Worm (Caenorhabditis elegans) whole organism, late embryonic: ENCODE measurements around the gene szy-4.
A peak's percentile ranks its signal among the peaks of the same experiment; 100 is the strongest.

ENCODE experiments used
- C08G9.2 ChIP-seq: sonication (generic microtip); optimal IDR thresholded peaks from 2 replicates; lab custom pipeline; 2016; ENCODE audit warnings: mild to moderate bottlenecking, missing genetic modification characterization, moderate library complexity, missing compliant biosample characterization
- C38D4.7 ChIP-seq: fragments of 200-800 bp; sonication (Bioruptor generic); optimal IDR thresholded peaks from 2 replicates; lab custom pipeline; 2018; ENCODE audit warnings: mild to moderate bottlenecking, missing genetic modification characterization, moderate library complexity, missing compliant biosample characterization
- F13H6.1 ChIP-seq: sonication (generic microtip); optimal IDR thresholded peaks from 2 replicates; lab custom pipeline; 2016; ENCODE audit warnings: missing genetic modification characterization, missing compliant biosample characterization
- Y22D7AL.16 ChIP-seq: sonication (generic microtip); optimal IDR thresholded peaks from 2 replicates; lab custom pipeline; 2016; ENCODE audit warnings: missing genetic modification characterization, missing compliant biosample characterization
- ahr-1 ChIP-seq: sonication (generic microtip); optimal IDR thresholded peaks from 2 replicates; lab custom pipeline; 2016; ENCODE audit warnings: missing genetic modification characterization, missing compliant biosample characterization
- ama-1 ChIP-seq: fragments of 150-350 bp; optimal IDR thresholded peaks from 2 replicates; lab custom pipeline; 2014
- ceh-14 ChIP-seq: sonication (generic microtip); optimal IDR thresholded peaks from 2 replicates; lab custom pipeline; 2016; ENCODE audit warnings: missing genotype, missing genetic modification characterization, missing compliant biosample characterization
- ceh-18 ChIP-seq: sonication (generic microtip); optimal IDR thresholded peaks from 2 replicates; lab custom pipeline; 2016; ENCODE audit warnings: missing genetic modification characterization, missing compliant biosample characterization
- ceh-2 ChIP-seq: sonication (generic microtip); optimal IDR thresholded peaks from 2 replicates; lab custom pipeline; 2016; ENCODE audit warnings: missing genotype, missing genetic modification characterization, missing compliant biosample characterization
- ceh-22 ChIP-seq: sonication (generic microtip); optimal IDR thresholded peaks from 2 replicates; lab custom pipeline; 2017; ENCODE audit warnings: missing biosample characterization, missing genetic modification characterization
- ceh-24 ChIP-seq: sonication (generic microtip); optimal IDR thresholded peaks from 2 replicates; lab custom pipeline; 2016; ENCODE audit warnings: mild to moderate bottlenecking, missing genetic modification characterization, missing compliant biosample characterization
- ceh-30 ChIP-seq: fragments of 150-350 bp; optimal IDR thresholded peaks from 2 replicates; lab custom pipeline; 2014; ENCODE audit warnings: missing biosample characterization, missing genetic modification characterization
- ceh-31 ChIP-seq: sonication (generic microtip); optimal IDR thresholded peaks from 2 replicates; lab custom pipeline; 2016; ENCODE audit warnings: missing genetic modification characterization, missing compliant biosample characterization
- ceh-34 ChIP-seq: sonication (generic microtip); optimal IDR thresholded peaks from 2 replicates; lab custom pipeline; 2016; ENCODE audit warnings: mild to moderate bottlenecking, missing genetic modification characterization, missing compliant biosample characterization
- ceh-45 ChIP-seq: fragments of 200-800 bp; sonication (Bioruptor generic); IDR thresholded peaks from 2 replicates; pipeline ENCODE4 v1.3.6; 2022; ENCODE audit warnings: missing genetic modification reagents, missing genetic modification characterization, missing compliant biosample characterization
- che-1 ChIP-seq: sonication (generic microtip); optimal IDR thresholded peaks from 2 replicates; lab custom pipeline; 2016; ENCODE audit warnings: mild to moderate bottlenecking, missing genetic modification characterization, missing compliant biosample characterization
- dmd-4 ChIP-seq: sonication (generic microtip); optimal IDR thresholded peaks from 2 replicates; lab custom pipeline; 2016; ENCODE audit warnings: borderline replicate concordance, missing genetic modification characterization, missing compliant biosample characterization
- dve-1 ChIP-seq: sonication (generic microtip); optimal IDR thresholded peaks from 2 replicates; lab custom pipeline; 2017; ENCODE audit warnings: antibody characterized with exemption, mild to moderate bottlenecking, missing genetic modification characterization, missing compliant biosample characterization
- elt-2 ChIP-seq: sonication (generic microtip); optimal IDR thresholded peaks from 2 replicates; lab custom pipeline; 2016; ENCODE audit warnings: missing genetic modification reagents, missing genetic modification characterization, missing compliant biosample characterization
- elt-4 ChIP-seq: sonication (generic microtip); optimal IDR thresholded peaks from 2 replicates; lab custom pipeline; 2016; ENCODE audit warnings: missing genetic modification characterization, missing compliant biosample characterization
- ets-4 ChIP-seq: sonication (generic microtip); optimal IDR thresholded peaks from 2 replicates; lab custom pipeline; 2016; ENCODE audit warnings: missing genetic modification characterization, missing compliant biosample characterization
- eyg-1 ChIP-seq: sonication (generic microtip); optimal IDR thresholded peaks from 2 replicates; lab custom pipeline; 2016; ENCODE audit warnings: missing genotype, missing genetic modification characterization, missing compliant biosample characterization
- fax-1 ChIP-seq: sonication (generic microtip); optimal IDR thresholded peaks from 2 replicates; lab custom pipeline; 2016; ENCODE audit warnings: missing genotype, missing genetic modification characterization, missing compliant biosample characterization
- fkh-6 ChIP-seq: sonication (generic microtip); optimal IDR thresholded peaks from 2 replicates; lab custom pipeline; 2016; ENCODE audit warnings: missing genetic modification characterization, missing compliant biosample characterization
- gmeb-2 ChIP-seq: sonication (generic microtip); optimal IDR thresholded peaks from 2 replicates; lab custom pipeline; 2016; ENCODE audit warnings: missing genetic modification characterization, inconsistent platforms, missing compliant biosample characterization
- hlh-13 ChIP-seq: fragments of 200-800 bp; sonication (Bioruptor generic); optimal IDR thresholded peaks from 2 replicates; lab custom pipeline; 2018; ENCODE audit warnings: mild to moderate bottlenecking, missing genetic modification characterization, missing compliant biosample characterization
- hlh-15 ChIP-seq: sonication (generic microtip); optimal IDR thresholded peaks from 2 replicates; lab custom pipeline; 2016; ENCODE audit warnings: missing genetic modification characterization, missing compliant biosample characterization
- hlh-8 ChIP-seq: sonication (generic microtip); optimal IDR thresholded peaks from 2 replicates; lab custom pipeline; 2016; ENCODE audit warnings: missing genotype, missing genetic modification characterization, missing compliant biosample characterization
- lim-6 ChIP-seq: sonication (generic microtip); optimal IDR thresholded peaks from 2 replicates; lab custom pipeline; 2016; ENCODE audit warnings: missing genetic modification characterization, missing compliant biosample characterization
- lin-11 ChIP-seq: fragments of 200-800 bp; sonication (Bioruptor generic); optimal IDR thresholded peaks from 2 replicates; lab custom pipeline; 2018; ENCODE audit warnings: mild to moderate bottlenecking, missing genetic modification characterization, missing compliant biosample characterization
- madf-2 ChIP-seq: sonication (generic microtip); optimal IDR thresholded peaks from 2 replicates; lab custom pipeline; 2017; ENCODE audit warnings: missing genetic modification characterization, missing compliant biosample characterization
- mec-3 ChIP-seq: sonication (generic microtip); optimal IDR thresholded peaks from 2 replicates; lab custom pipeline; 2016; ENCODE audit warnings: borderline replicate concordance, missing genetic modification characterization, missing compliant biosample characterization
- nhr-11 ChIP-seq: fragments of 150-350 bp; optimal IDR thresholded peaks from 2 replicates; lab custom pipeline; 2014; ENCODE audit warnings: missing biosample characterization, missing genetic modification characterization
- nhr-232 ChIP-seq: sonication (generic microtip); optimal IDR thresholded peaks from 2 replicates; lab custom pipeline; 2016; ENCODE audit warnings: missing genetic modification characterization, missing compliant biosample characterization
- npax-4 ChIP-seq: sonication (generic microtip); optimal IDR thresholded peaks from 2 replicates; lab custom pipeline; 2016; ENCODE audit warnings: missing genetic modification characterization, missing compliant biosample characterization
- pag-3 ChIP-seq: sonication (generic microtip); optimal IDR thresholded peaks from 2 replicates; lab custom pipeline; 2016; ENCODE audit warnings: missing compliant biosample characterization, missing genetic modification characterization, borderline replicate concordance
- pax-1 ChIP-seq: fragments of 150-350 bp; optimal IDR thresholded peaks from 2 replicates; lab custom pipeline; 2014; ENCODE audit warnings: missing biosample characterization, missing genetic modification characterization
- pha-2 ChIP-seq: sonication (generic microtip); optimal IDR thresholded peaks from 2 replicates; lab custom pipeline; 2017; ENCODE audit warnings: mild to moderate bottlenecking, missing genetic modification characterization, missing compliant biosample characterization
- pha-4 ChIP-seq: fragments of 150-350 bp; optimal IDR thresholded peaks from 2 replicates; lab custom pipeline; 2018; ENCODE audit warnings: missing biosample characterization, missing genetic modification reagents, missing genetic modification characterization
- pqm-1 ChIP-seq: sonication (generic microtip); optimal IDR thresholded peaks from 2 replicates; lab custom pipeline; 2016; ENCODE audit warnings: missing genetic modification characterization, missing compliant biosample characterization
- pros-1 ChIP-seq: fragments of 150-350 bp; optimal IDR thresholded peaks from 2 replicates; lab custom pipeline; 2014; ENCODE audit warnings: missing biosample characterization, missing genetic modification reagents, missing genetic modification characterization
- ref-2 ChIP-seq: sonication (generic microtip); optimal IDR thresholded peaks from 2 replicates; lab custom pipeline; 2016; ENCODE audit warnings: missing genetic modification characterization, missing compliant biosample characterization
- rnt-1 ChIP-seq: sonication (generic microtip); optimal IDR thresholded peaks from 2 replicates; lab custom pipeline; 2016; ENCODE audit warnings: missing genetic modification characterization, missing compliant biosample characterization
- sdc-2 ChIP-seq: sonication (generic microtip); optimal IDR thresholded peaks from 2 replicates; lab custom pipeline; 2016; ENCODE audit warnings: missing genotype, missing genetic modification characterization, missing compliant biosample characterization
- sox-2 ChIP-seq: fragments of 200-800 bp; sonication (Bioruptor generic); IDR thresholded peaks from 2 replicates; pipeline ENCODE4 v1.3.6; 2022; ENCODE audit warnings: missing genetic modification reagents, missing genetic modification characterization, missing compliant biosample characterization
- syd-9 ChIP-seq: sonication (generic microtip); optimal IDR thresholded peaks from 2 replicates; lab custom pipeline; 2016; ENCODE audit warnings: mild to moderate bottlenecking, missing genetic modification characterization, moderate library complexity, missing compliant biosample characterization
- tbx-2 ChIP-seq: sonication (generic microtip); optimal IDR thresholded peaks from 2 replicates; lab custom pipeline; 2016; ENCODE audit warnings: missing genetic modification characterization, missing compliant biosample characterization
- tbx-7 ChIP-seq: sonication (generic microtip); optimal IDR thresholded peaks from 2 replicates; lab custom pipeline; 2016; ENCODE audit warnings: missing genotype, missing genetic modification characterization, missing compliant biosample characterization
- ttx-3 ChIP-seq: sonication (generic microtip); optimal IDR thresholded peaks from 2 replicates; lab custom pipeline; 2016; ENCODE audit warnings: missing genetic modification reagents, missing genetic modification characterization, missing compliant biosample characterization
- unc-3 ChIP-seq, 2 experiments: fragments of 200-800 bp in 1 of 2; sonication (Bioruptor generic) in 1 of 2; sonication (generic microtip) in 1 of 2; conservative IDR thresholded peaks in 1 of 2; optimal IDR thresholded peaks in 1 of 2; 2 replicates each; pipeline versions ENCODE4 v1.3.6 to Lab custom; 2016 to 2022; ENCODE audit warnings: missing compliant biosample characterization in 2 of 2, missing genetic modification characterization in 2 of 2, missing genetic modification reagents in 1 of 2
- unc-42 ChIP-seq: sonication (generic microtip); optimal IDR thresholded peaks from 2 replicates; lab custom pipeline; 2016; ENCODE audit warnings: missing genotype, missing genetic modification characterization, missing compliant biosample characterization
- unc-55 ChIP-seq: sonication (generic microtip); optimal IDR thresholded peaks from 2 replicates; lab custom pipeline; 2017; ENCODE audit warnings: missing biosample characterization, missing genetic modification reagents, missing genetic modification characterization
- unc-86 ChIP-seq: sonication (generic microtip); optimal IDR thresholded peaks from 2 replicates; lab custom pipeline; 2016; ENCODE audit warnings: missing genetic modification characterization, missing compliant biosample characterization
- zip-5 ChIP-seq: sonication (generic microtip); optimal IDR thresholded peaks from 2 replicates; lab custom pipeline; 2016; ENCODE audit warnings: missing genetic modification characterization, missing compliant biosample characterization

szy-4 gene

DNA sequence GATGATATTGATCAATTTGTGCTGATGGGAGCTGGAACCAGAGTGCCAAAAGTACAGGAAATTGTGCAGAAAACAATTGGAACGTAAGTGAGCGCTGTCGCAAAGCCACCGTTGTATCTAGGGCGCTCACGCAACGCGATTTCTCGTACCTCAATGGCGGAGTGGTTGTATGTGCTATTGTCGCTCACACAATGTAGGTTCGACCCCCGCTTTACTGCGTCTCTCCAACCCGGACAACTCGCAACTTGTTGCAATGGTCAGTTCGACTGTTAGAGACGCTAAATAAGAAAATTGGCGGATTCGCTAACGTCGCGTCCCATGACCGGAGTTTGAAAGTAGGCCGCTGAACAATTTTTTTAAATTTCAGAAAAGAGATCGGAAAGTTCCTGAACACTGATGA lies 50.0 kb downstream of the szy-4 start:
- TF ChIP-seq ceh-45 (GFP tag; lab: Robert Waterston, UW) (peak; percentile 60), ref-2 (tag; lab: Kevin White, UChicago) (peak; percentile 59), pha-4 (tag; lab: Kevin White, UChicago) (no peak), eyg-1 (tag; lab: Kevin White, UChicago) (peak; percentile 24), mec-3 (no peak), hlh-15 (peak; percentile 48), che-1 (tag; lab: Kevin White, UChicago) (peak; percentile 85), lin-11 (tag; lab: Kevin White, UChicago) (peak; percentile 73), tbx-2 (peak; percentile 81), pha-2 (tag; lab: Kevin White, UChicago) (peak; percentile 52), nhr-232 (tag; lab: Kevin White, UChicago) (peak; percentile 75), sdc-2 (tag; lab: Kevin White, UChicago) (peak; percentile 61), unc-3 (GFP tag; conservative IDR thresholded peaks at IDR 0.05; lab: Robert Waterston, UW) (peak; percentile 73; the same call in 1 of the 2 replicates), unc-3 (tag; optimal IDR thresholded peaks at IDR 0.05; lab: Kevin White, UChicago) (peak; percentile 50), zip-5 (tag; lab: Kevin White, UChicago) (peak; percentile 26), syd-9 (peak; percentile 72), ceh-22 (tag; lab: Kevin White, UChicago) (no peak), pax-1 (no peak), pag-3 (tag; lab: Kevin White, UChicago) (no peak), C08G9.2 (tag; lab: Kevin White, UChicago) (peak; percentile 49), ceh-31 (tag; lab: Kevin White, UChicago) (peak; percentile 74), gmeb-2 (tag; lab: Kevin White, UChicago) (peak; percentile 45), Y22D7AL.16 (tag; lab: Kevin White, UChicago) (peak; percentile 78), madf-2 (tag; lab: Kevin White, UChicago) (peak; percentile 70), C38D4.7 (GFP tag; lab: Kevin White, UChicago) (peak; percentile 73), elt-2 (tag; lab: Kevin White, UChicago) (peak; percentile 76), pqm-1 (tag; lab: Kevin White, UChicago) (peak; percentile 20), unc-42 (tag; lab: Kevin White, UChicago) (peak; percentile 8), ceh-24 (tag; lab: Kevin White, UChicago) (peak; percentile 64), pros-1 (tag; lab: Kevin White, UChicago) (no peak), dmd-4 (tag; lab: Kevin White, UChicago) (peak; percentile 59), rnt-1 (tag; lab: Kevin White, UChicago) (peak; percentile 42), unc-55 (no peak), ttx-3 (tag; lab: Kevin White, UChicago) (peak; percentile 42), npax-4 (peak; percentile 61), ceh-30 (tag; lab: Kevin White, UChicago) (no peak), ceh-14 (tag; lab: Kevin White, UChicago) (peak; percentile 24), tbx-7 (no peak), ets-4 (peak; percentile 47), ceh-2 (tag; lab: Kevin White, UChicago) (peak; percentile 79), dve-1 (tag; lab: Kevin White, UChicago) (peak; percentile 76), hlh-8 (tag; lab: Kevin White, UChicago) (no peak), lim-6 (tag; lab: Kevin White, UChicago) (peak; percentile 28), F13H6.1 (tag; lab: Kevin White, UChicago) (peak; percentile 40), nhr-11 (tag; lab: Kevin White, UChicago) (no peak), fkh-6 (tag; lab: Kevin White, UChicago) (peak; percentile 87), hlh-13 (GFP tag; lab: Kevin White, UChicago) (peak; percentile 74), sox-2 (peak; percentile 71), ahr-1 (peak; percentile 68), ceh-18 (tag; lab: Kevin White, UChicago) (peak; percentile 70), ama-1 (lab: Kevin White, UChicago) (no peak), fax-1 (tag; lab: Kevin White, UChicago) (peak; percentile 71), elt-4 (no peak), ceh-34 (tag; lab: Kevin White, UChicago) (peak; percentile 74), unc-86 (tag; lab: Kevin White, UChicago) (peak; percentile 48)
